Worm (Caenorhabditis elegans) whole organism, late embryonic: ENCODE results near the gene patr-1.

ENCODE experiments used
- ama-1 ChIP-seq: fragments of 150-350 bp; optimal IDR thresholded peaks from 2 replicates; lab custom pipeline; 2014
- fax-1 ChIP-seq: sonication (generic microtip); optimal IDR thresholded peaks from 2 replicates; lab custom pipeline; 2016; ENCODE audit warnings: missing genotype, missing genetic modification characterization, missing compliant biosample characterization

ce11 chrII:11753186-11753585 lies 24.6 kb downstream of the patr-1 start:
- TF ChIP-seq ama-1 (lab: Kevin White, UChicago): no peak
- no peak for TF ChIP-seq fax-1
